Fruit fly (Drosophila melanogaster) whole organism, embryonic: Measurements from ENCODE around the gene CG17010.

Experiments used
- Ada2b ChIP-seq: fragments of 200-800 bp; sonication (Bioruptor generic); IDR thresholded peaks from 2 replicates; pipeline ENCODE4 v1.3.6; 2022; ENCODE audit warnings: missing biosample characterization, missing genetic modification characterization
- Asciz ChIP-seq: fragments of 200-800 bp; sonication (Bioruptor generic); optimal IDR thresholded peaks from 2 replicates; lab custom pipeline; 2017; ENCODE audit warnings: missing biosample characterization, mild to moderate bottlenecking, missing genetic modification characterization, missing genetic modification reagents
- B-H2 ChIP-seq: fragments of 200-800 bp; sonication (Bioruptor generic); optimal IDR thresholded peaks from 2 replicates; lab custom pipeline; 2018; ENCODE audit warnings: missing biosample characterization, mild to moderate bottlenecking, missing genetic modification characterization
- CG10209 ChIP-seq: fragments of 200-800 bp; sonication (Bioruptor generic); optimal IDR thresholded peaks from 3 replicates; lab custom pipeline; 2017; ENCODE audit warnings: missing biosample characterization, mild to moderate bottlenecking, missing genetic modification characterization, missing genetic modification reagents
- CG11247 ChIP-seq: fragments of 200-800 bp; sonication (Bioruptor generic); IDR thresholded peaks from 2 replicates; pipeline ENCODE4 v1.3.6; 2022; ENCODE audit warnings: missing biosample characterization, missing genetic modification characterization
- CG11560 ChIP-seq: fragments of 200-800 bp; sonication (Bioruptor generic); IDR thresholded peaks from 3 replicates; pipeline ENCODE4 v1.3.6; 2022; ENCODE audit warnings: missing biosample characterization, missing genetic modification characterization
- CG11695 ChIP-seq: fragments of 200-800 bp; sonication (Bioruptor generic); IDR thresholded peaks from 3 replicates; pipeline ENCODE4 v1.3.6; 2022; ENCODE audit warnings: missing biosample characterization, missing genetic modification characterization
- CG11696 ChIP-seq: fragments of 200-800 bp; sonication (Bioruptor generic); IDR thresholded peaks from 2 replicates; pipeline ENCODE4 v1.3.6; 2022; ENCODE audit warnings: missing biosample characterization, missing genetic modification characterization
- CG12155 ChIP-seq: fragments of 200-800 bp; sonication (Bioruptor generic); optimal IDR thresholded peaks from 3 replicates; lab custom pipeline; 2016; ENCODE audit warnings: missing biosample characterization, missing genetic modification characterization
- CG13894 ChIP-seq: fragments of 200-800 bp; sonication (Bioruptor generic); optimal IDR thresholded peaks from 3 replicates; lab custom pipeline; 2018; ENCODE audit warnings: missing biosample characterization, mild to moderate bottlenecking, missing genetic modification characterization, moderate library complexity
- CG14014 ChIP-seq: fragments of 200-800 bp; sonication (Bioruptor generic); IDR thresholded peaks from 2 replicates; pipeline ENCODE4 v1.3.6; 2022; ENCODE audit warnings: missing biosample characterization, missing genetic modification characterization
- CG18476 ChIP-seq: fragments of 200-800 bp; sonication (Bioruptor generic); optimal IDR thresholded peaks from 2 replicates; lab custom pipeline; 2016; ENCODE audit warnings: missing biosample characterization, mild to moderate bottlenecking, missing genetic modification characterization
- CG2120 ChIP-seq: fragments of 200-800 bp; sonication (Bioruptor generic); optimal IDR thresholded peaks from 3 replicates; lab custom pipeline; 2016; ENCODE audit warnings: missing biosample characterization, missing genetic modification characterization
- CG3281 ChIP-seq: fragments of 200-800 bp; sonication (Bioruptor generic); optimal IDR thresholded peaks from 3 replicates; lab custom pipeline; 2017; ENCODE audit warnings: missing biosample characterization, mild to moderate bottlenecking, missing genetic modification characterization
- CG6765 ChIP-seq: fragments of 200-800 bp; sonication (Bioruptor generic); optimal IDR thresholded peaks from 3 replicates; lab custom pipeline; 2017; ENCODE audit warnings: missing biosample characterization, mild to moderate bottlenecking, missing genetic modification characterization
- CG7357 ChIP-seq: fragments of 200-800 bp; sonication (Bioruptor generic); IDR thresholded peaks from 3 replicates; pipeline ENCODE4 v1.3.6; 2022; ENCODE audit warnings: missing biosample characterization, missing genetic modification characterization
- CG7987 ChIP-seq: fragments of 200-800 bp; sonication (Bioruptor generic); optimal IDR thresholded peaks from 2 replicates; lab custom pipeline; 2018; ENCODE audit warnings: missing biosample characterization, mild to moderate bottlenecking, missing genetic modification characterization, moderate library complexity
- CG8290 ChIP-seq, 3 experiments: fragments of 200-800 bp; sonication (Bioruptor generic); optimal IDR thresholded peaks; 2 replicates each; lab custom pipeline; 2016 to 2019; ENCODE audit warnings: missing biosample characterization in 3 of 3, missing genetic modification characterization in 3 of 3, mild to moderate bottlenecking in 2 of 3, moderate library complexity in 1 of 3
- CG9876 ChIP-seq: fragments of 200-800 bp; sonication (Bioruptor generic); optimal IDR thresholded peaks from 2 replicates; lab custom pipeline; 2016; ENCODE audit warnings: missing biosample characterization, missing genetic modification characterization
- CkIIα-i1 ChIP-seq: fragments of 200-800 bp; sonication (Bioruptor generic); IDR thresholded peaks from 2 replicates; pipeline ENCODE4 v1.3.6; 2022; ENCODE audit warnings: missing biosample characterization, missing genetic modification characterization
- Drgx ChIP-seq: fragments of 200-800 bp; sonication (Bioruptor generic); IDR thresholded peaks from 2 replicates; pipeline ENCODE4 v1.3.6; 2022; ENCODE audit warnings: missing biosample characterization, missing genetic modification characterization
- Elba2 ChIP-seq: fragments of 200-800 bp; sonication (Bioruptor generic); optimal IDR thresholded peaks from 3 replicates; lab custom pipeline; 2016; ENCODE audit warnings: missing biosample characterization, missing genetic modification characterization
- Fer1 ChIP-seq: fragments of 200-800 bp; sonication (Bioruptor generic); optimal IDR thresholded peaks from 2 replicates; lab custom pipeline; 2017; ENCODE audit warnings: missing biosample characterization, mild to moderate bottlenecking, missing genetic modification characterization
- HLH3B ChIP-seq: fragments of 200-800 bp; sonication (Bioruptor generic); IDR thresholded peaks from 2 replicates; pipeline ENCODE4 v1.3.6; 2022; ENCODE audit warnings: missing biosample characterization, missing genetic modification characterization
- HmgZ ChIP-seq: fragments of 200-800 bp; sonication (Bioruptor generic); optimal IDR thresholded peaks from 2 replicates; lab custom pipeline; 2018; ENCODE audit warnings: missing biosample characterization, mild to moderate bottlenecking, missing genetic modification characterization
- Hmr ChIP-seq: fragments of 200-800 bp; sonication (Bioruptor generic); optimal IDR thresholded peaks from 3 replicates; lab custom pipeline; 2017; ENCODE audit warnings: mild to moderate bottlenecking, missing biosample characterization, missing genetic modification reagents, missing genetic modification characterization
- Jarid2 ChIP-seq: fragments of 200-800 bp; sonication (Bioruptor generic); optimal IDR thresholded peaks from 3 replicates; lab custom pipeline; 2017; ENCODE audit warnings: mild to moderate bottlenecking, missing biosample characterization, missing genetic modification reagents, missing genetic modification characterization
- MTF-1 ChIP-seq: fragments of 200-800 bp; sonication (Bioruptor generic); optimal IDR thresholded peaks from 2 replicates; lab custom pipeline; 2018; ENCODE audit warnings: missing biosample characterization, mild to moderate bottlenecking, missing genetic modification characterization, borderline replicate concordance
- Oli ChIP-seq: fragments of 200-800 bp; sonication (Bioruptor generic); optimal IDR thresholded peaks from 2 replicates; lab custom pipeline; 2018; ENCODE audit warnings: missing biosample characterization, mild to moderate bottlenecking, missing genetic modification characterization, moderate library complexity
- Rfx ChIP-seq: fragments of 200-800 bp; sonication (Bioruptor generic); IDR thresholded peaks from 2 replicates; pipeline ENCODE4 v1.3.6; 2022; ENCODE audit warnings: missing biosample characterization, missing genetic modification characterization
- Ssrp ChIP-seq: fragments of 200-800 bp; sonication (Bioruptor generic); optimal IDR thresholded peaks from 2 replicates; lab custom pipeline; 2018; ENCODE audit warnings: missing biosample characterization, mild to moderate bottlenecking, missing genetic modification characterization, moderate library complexity
- al ChIP-seq: fragments of 200-800 bp; sonication (Bioruptor generic); IDR thresholded peaks from 2 replicates; pipeline ENCODE4 v1.3.6; 2022; ENCODE audit warnings: missing biosample characterization, missing genetic modification characterization
- chinmo ChIP-seq: fragments of 200-800 bp; sonication (Bioruptor generic); IDR thresholded peaks from 4 replicates; pipeline ENCODE4 v1.3.6; 2022; ENCODE audit warnings: missing biosample characterization, missing genetic modification characterization; ENCODE audit not compliant: partially characterized antibody
- dmrt99B ChIP-seq: fragments of 200-800 bp; sonication (Bioruptor generic); optimal IDR thresholded peaks from 2 replicates; lab custom pipeline; 2018; ENCODE audit warnings: missing biosample characterization, mild to moderate bottlenecking, missing genetic modification characterization, moderate library complexity
- dysf ChIP-seq: fragments of 200-800 bp; sonication (Bioruptor generic); IDR thresholded peaks from 3 replicates; pipeline ENCODE4 v1.3.6; 2022; ENCODE audit warnings: missing biosample characterization, missing genetic modification characterization
- exex ChIP-seq: fragments of 200-800 bp; sonication (Bioruptor generic); optimal IDR thresholded peaks from 4 replicates; lab custom pipeline; 2018; ENCODE audit warnings: missing biosample characterization, mild to moderate bottlenecking, missing genetic modification characterization, moderate library complexity
- eyg ChIP-seq: fragments of 200-800 bp; sonication (Bioruptor generic); optimal IDR thresholded peaks from 3 replicates; lab custom pipeline; 2016; ENCODE audit warnings: missing biosample characterization, missing genetic modification characterization
- gem ChIP-seq: fragments of 200-800 bp; sonication (Bioruptor generic); optimal IDR thresholded peaks from 2 replicates; lab custom pipeline; 2019; ENCODE audit warnings: missing biosample characterization, mild to moderate bottlenecking, missing genetic modification characterization, moderate library complexity
- gro ChIP-seq: fragments of 200-800 bp; sonication (Bioruptor generic); optimal IDR thresholded peaks from 2 replicates; lab custom pipeline; 2016; ENCODE audit warnings: missing biosample characterization, missing genetic modification characterization
- klu ChIP-seq: fragments of 200-800 bp; sonication (Bioruptor generic); IDR thresholded peaks from 2 replicates; pipeline ENCODE4 v1.3.6; 2022; ENCODE audit warnings: missing biosample characterization, missing genetic modification characterization
- kni ChIP-seq: fragments of 200-800 bp; sonication (Bioruptor generic); optimal IDR thresholded peaks from 3 replicates; lab custom pipeline; 2017; ENCODE audit warnings: mild to moderate bottlenecking, missing biosample characterization, missing genetic modification reagents, missing genetic modification characterization
- nau ChIP-seq: fragments of 200-800 bp; sonication (Bioruptor generic); optimal IDR thresholded peaks from 3 replicates; lab custom pipeline; 2017; ENCODE audit warnings: missing biosample characterization, mild to moderate bottlenecking, missing genetic modification characterization, missing genetic modification reagents
- oc ChIP-seq: fragments of 200-800 bp; sonication (Bioruptor generic); optimal IDR thresholded peaks from 2 replicates; lab custom pipeline; 2018; ENCODE audit warnings: missing biosample characterization, mild to moderate bottlenecking, missing genetic modification characterization, moderate library complexity
- sim ChIP-seq: fragments of 200-800 bp; sonication (Bioruptor generic); IDR thresholded peaks from 2 replicates; pipeline ENCODE4 v1.3.6; 2022; ENCODE audit warnings: missing biosample characterization, missing genetic modification characterization
- so ChIP-seq: fragments of 200-800 bp; sonication (Bioruptor generic); IDR thresholded peaks from 3 replicates; pipeline ENCODE4 v1.3.6; 2022; ENCODE audit warnings: missing biosample characterization, missing genetic modification characterization
- stc ChIP-seq: fragments of 200-800 bp; sonication (Bioruptor generic); IDR thresholded peaks from 2 replicates; pipeline ENCODE4 v1.3.6; 2022; ENCODE audit warnings: missing biosample characterization, missing genetic modification characterization
- sug ChIP-seq: fragments of 200-800 bp; optimal IDR thresholded peaks from 2 replicates; lab custom pipeline; 2019; ENCODE audit warnings: missing biosample characterization, mild to moderate bottlenecking, missing genetic modification characterization, moderate library complexity
- unpg ChIP-seq: fragments of 200-800 bp; sonication (Bioruptor generic); optimal IDR thresholded peaks from 3 replicates; lab custom pipeline; 2018; ENCODE audit warnings: missing biosample characterization, mild to moderate bottlenecking, missing genetic modification characterization, moderate library complexity
- wdn ChIP-seq: fragments of 200-800 bp; sonication (Bioruptor generic); IDR thresholded peaks from 2 replicates; pipeline ENCODE4 v1.3.6; 2022; ENCODE audit warnings: missing biosample characterization, missing genetic modification characterization

CG17010 gene

dm6 chr2L:12369612-12370011 is 13.4 kb downstream of the CG17010 start (continued):
- TF ChIP-seq CG11560 (no peak), eyg (peak; percentile 35), CG12155 (peak; percentile 2), gro (GFP tag; lab: Kevin White, UChicago) (peak; percentile 33), Rfx (GFP tag; lab: Robert Waterston, UW) (peak; percentile 52; the same call in 1 of the 2 replicates), sug (tag; lab: Kevin White, UChicago) (peak; percentile 27), klu (0 out of 2 replicates have a peak, but pooled peaks have one; percentile 11), dmrt99B (tag; lab: Kevin White, UChicago) (peak; percentile 19), unpg (GFP tag; lab: Kevin White, UChicago) (peak; percentile 5), CG10209 (GFP tag; lab: Kevin White, UChicago) (peak; percentile 49), al (GFP tag; lab: Robert Waterston, UW) (0 out of 2 replicates have a peak, but pooled peaks have one; percentile 11), CkIIα-i1 (GFP tag; lab: Robert Waterston, UW) (no peak), Asciz (GFP tag; lab: Kevin White, UChicago) (peak; percentile 1), stc (GFP tag; lab: Robert Waterston, UW) (0 out of 2 replicates have a peak, but pooled peaks have one; percentile 33), nau (GFP tag; lab: Kevin White, UChicago) (peak; percentile 3), Ada2b (GFP tag; lab: Robert Waterston, UW) (peak; percentile 13; the same call in 1 of the 2 replicates), B-H2 (peak; percentile 55), MTF-1 (GFP tag; lab: Kevin White, UChicago) (peak; percentile 14), Fer1 (GFP tag; lab: Kevin White, UChicago) (peak; percentile 44), sim (GFP tag; lab: Robert Waterston, UW) (0 out of 2 replicates have a peak, but pooled peaks have one; percentile 8), Ssrp (no peak), chinmo (GFP tag; lab: Robert Waterston, UW) (0 out of 4 replicates have a peak, but pooled peaks have one; percentile 54), kni (GFP tag; lab: Kevin White, UChicago) (peak; percentile 11), CG7357 (no peak), dysf (GFP tag; lab: Robert Waterston, UW) (peak; percentile 45; the same call in 1 of the 3 replicates), gem (peak; percentile 29), oc (tag; lab: Kevin White, UChicago) (no peak), CG11695 (peak; percentile 25; the same call in 1 of the 3 replicates), CG18476 (GFP tag; lab: Kevin White, UChicago) (no peak), CG3281 (GFP tag; lab: Kevin White, UChicago) (peak; percentile 37), HLH3B (GFP tag; lab: Robert Waterston, UW) (peak; percentile 36; the same call in 1 of the 2 replicates), CG6765 (GFP tag; lab: Kevin White, UChicago) (peak; percentile 5), Drgx (no peak), CG14014 (GFP tag; lab: Robert Waterston, UW) (peak; percentile 69; the same call in 1 of the 2 replicates), CG11696 (GFP tag; lab: Robert Waterston, UW) (peak; percentile 29; the same call in 1 of the 2 replicates), CG11247 (peak; percentile 49; the same call in 1 of the 2 replicates), wdn (GFP tag; lab: Robert Waterston, UW) (0 out of 2 replicates have a peak, but pooled peaks have one; percentile 25), Elba2 (GFP tag; lab: Kevin White, UChicago) (no peak), CG2120 (GFP tag; lab: Kevin White, UChicago) (peak; percentile 52), CG8290 (GFP tag; optimal IDR thresholded peaks at IDR 0.05; lab: Kevin White, UChicago) (no peak), CG8290 (tag; optimal IDR thresholded peaks at IDR 0.05; lab: Kevin White, UChicago) (peak in 1 of 2 experiments; percentile 52), so (0 out of 3 replicates have a peak, but pooled peaks have one; percentile 33), Oli (tag; lab: Kevin White, UChicago) (no peak), Jarid2 (GFP tag; lab: Kevin White, UChicago) (peak; percentile 8), CG9876 (GFP tag; lab: Kevin White, UChicago) (no peak), HmgZ (tag; lab: Kevin White, UChicago) (peak; percentile 14), exex (tag; lab: Kevin White, UChicago) (peak; percentile 15), CG7987 (GFP tag; lab: Kevin White, UChicago) (peak; percentile 58), Hmr (GFP tag; lab: Kevin White, UChicago) (peak; percentile 64), CG13894 (tag; lab: Kevin White, UChicago) (peak; percentile 53)
